Worm (Caenorhabditis elegans) whole organism, mixed stage, embryonic: Measurements from ENCODE around the gene acs-1.

ENCODE experiments used
- elt-1 ChIP-seq: sonication (generic microtip); optimal IDR thresholded peaks from 2 replicates; lab custom pipeline; 2017; ENCODE audit warnings: missing genetic modification characterization, mild to moderate bottlenecking, missing compliant biosample characterization, antibody characterized with exemption, moderate library complexity, borderline replicate concordance; ENCODE audit not compliant: insufficient read depth
- hlh-1 ChIP-seq: fragments of 150-350 bp; optimal IDR thresholded peaks from 2 replicates; lab custom pipeline; 2014; ENCODE audit warnings: missing biosample characterization, missing genetic modification reagents, missing genetic modification characterization
- lin-13 ChIP-seq: fragments of 150-350 bp; optimal IDR thresholded peaks from 2 replicates; lab custom pipeline; 2014; ENCODE audit warnings: missing biosample characterization, missing genetic modification characterization
- mep-1 ChIP-seq: fragments of 150-350 bp; optimal IDR thresholded peaks from 2 replicates; lab custom pipeline; 2017; ENCODE audit warnings: missing biosample characterization, missing genetic modification reagents, missing genetic modification characterization, inconsistent platforms
- nhr-28 ChIP-seq: fragments of 150-350 bp; optimal IDR thresholded peaks from 2 replicates; lab custom pipeline; 2014; ENCODE audit warnings: missing biosample characterization, missing genetic modification characterization
- nhr-76 ChIP-seq: sonication (generic microtip); optimal IDR thresholded peaks from 2 replicates; lab custom pipeline; 2017; ENCODE audit warnings: missing biosample characterization, missing genetic modification characterization
- pha-4 ChIP-seq: fragments of 150-350 bp; optimal IDR thresholded peaks from 2 replicates; lab custom pipeline; 2018; ENCODE audit warnings: missing biosample characterization, missing genetic modification reagents, missing genetic modification characterization
- unc-39 ChIP-seq: fragments of 150-350 bp; optimal IDR thresholded peaks from 2 replicates; lab custom pipeline; 2014; ENCODE audit warnings: missing biosample characterization, missing genetic modification characterization

DNA sequence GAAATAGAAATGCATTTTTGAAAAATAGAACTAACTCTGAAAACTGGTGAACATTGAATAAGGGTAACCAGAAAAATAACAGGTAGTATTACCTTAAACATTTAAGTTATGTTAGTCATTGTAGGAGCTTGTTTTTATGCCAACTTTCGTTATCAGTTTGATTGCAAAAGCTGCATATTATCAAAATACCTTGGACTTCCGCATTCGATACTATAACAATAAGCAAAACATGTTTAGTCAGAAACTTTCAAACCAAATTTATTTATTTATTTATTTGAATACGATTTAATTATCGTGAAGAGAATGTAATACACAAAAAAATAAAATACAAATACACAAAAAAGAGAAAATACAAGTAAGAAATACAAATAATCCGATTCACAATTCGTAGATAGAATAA, 29.5 kb downstream of the acs-1 start, which contains the start of gene K04A8.19:
- no peak for TF ChIP-seq lin-13 (tag; lab: Kevin White, UChicago)
- no peak for TF ChIP-seq pha-4
- TF ChIP-seq hlh-1: no peak
- no peak for TF ChIP-seq mep-1 (tag; lab: Kevin White, UChicago)
- no peak for TF ChIP-seq unc-39 (tag; lab: Kevin White, UChicago)
- TF ChIP-seq elt-1: no peak
- TF ChIP-seq nhr-28 (tag; lab: Kevin White, UChicago): no peak
- TF ChIP-seq nhr-76 (tag; lab: Kevin White, UChicago): no peak
